Fruit fly (Drosophila melanogaster) whole organism, embryonic: ENCODE data around the gene numb.
A peak's percentile ranks its signal among the peaks of the same experiment; 100 is the strongest.

ENCODE experiments used
- ATbp ChIP-seq: fragments of 200-800 bp; sonication (Bioruptor generic); optimal IDR thresholded peaks from 2 replicates; lab custom pipeline; 2017; ENCODE audit warnings: missing biosample characterization, mild to moderate bottlenecking, missing genetic modification characterization, missing genetic modification reagents
- Atf-2 ChIP-seq: fragments of 200-800 bp; sonication (Bioruptor generic); optimal IDR thresholded peaks from 2 replicates; lab custom pipeline; 2016; ENCODE audit warnings: missing biosample characterization, missing genetic modification characterization
- Bgb ChIP-seq: fragments of 200-800 bp; sonication (Bioruptor generic); IDR thresholded peaks from 2 replicates; pipeline ENCODE4 v1.3.6; 2022; ENCODE audit warnings: missing biosample characterization, missing genetic modification characterization; ENCODE audit not compliant: partially characterized antibody
- CG11504 ChIP-seq: fragments of 200-800 bp; sonication (Bioruptor generic); optimal IDR thresholded peaks from 3 replicates; lab custom pipeline; 2019; ENCODE audit warnings: missing biosample characterization, mild to moderate bottlenecking, missing genetic modification characterization, moderate library complexity
- CG11560 ChIP-seq: fragments of 200-800 bp; sonication (Bioruptor generic); IDR thresholded peaks from 3 replicates; pipeline ENCODE4 v1.3.6; 2022; ENCODE audit warnings: missing biosample characterization, missing genetic modification characterization
- CG1233 ChIP-seq: fragments of 200-800 bp; sonication (Bioruptor generic); optimal IDR thresholded peaks from 4 replicates; lab custom pipeline; 2018; ENCODE audit warnings: missing biosample characterization, mild to moderate bottlenecking, missing genetic modification characterization
- CG15011 ChIP-seq: fragments of 200-800 bp; sonication (Bioruptor generic); optimal IDR thresholded peaks from 3 replicates; lab custom pipeline; 2018; ENCODE audit warnings: missing biosample characterization, mild to moderate bottlenecking, missing genetic modification characterization
- CG15269 ChIP-seq: fragments of 200-800 bp; sonication (Bioruptor generic); optimal IDR thresholded peaks from 2 replicates; lab custom pipeline; 2018; ENCODE audit warnings: missing biosample characterization, mild to moderate bottlenecking, missing genetic modification characterization, moderate library complexity
- CG1647 ChIP-seq: fragments of 200-800 bp; sonication (Bioruptor generic); optimal IDR thresholded peaks from 3 replicates; lab custom pipeline; 2016; ENCODE audit warnings: missing biosample characterization, missing genetic modification characterization
- CG18599 ChIP-seq: fragments of 200-800 bp; sonication (Bioruptor generic); optimal IDR thresholded peaks from 3 replicates; lab custom pipeline; 2017; ENCODE audit warnings: missing biosample characterization, missing genetic modification characterization, mild to moderate bottlenecking, moderate library complexity, missing genetic modification reagents
- CG18619 ChIP-seq: fragments of 200-800 bp; sonication (Bioruptor generic); optimal IDR thresholded peaks from 3 replicates; lab custom pipeline; 2017; ENCODE audit warnings: missing biosample characterization, mild to moderate bottlenecking, missing genetic modification characterization
- CG18764 ChIP-seq: fragments of 200-800 bp; sonication (Bioruptor generic); optimal IDR thresholded peaks from 3 replicates; lab custom pipeline; 2016; ENCODE audit warnings: missing biosample characterization, missing genetic modification characterization
- CG31388 ChIP-seq: fragments of 200-800 bp; sonication (Bioruptor generic); optimal IDR thresholded peaks from 2 replicates; lab custom pipeline; 2016; ENCODE audit warnings: missing biosample characterization, missing genetic modification characterization
- CG3281 ChIP-seq: fragments of 200-800 bp; sonication (Bioruptor generic); optimal IDR thresholded peaks from 3 replicates; lab custom pipeline; 2017; ENCODE audit warnings: missing biosample characterization, mild to moderate bottlenecking, missing genetic modification characterization
- CG3995 ChIP-seq: fragments of 200-800 bp; sonication (Bioruptor generic); optimal IDR thresholded peaks from 3 replicates; lab custom pipeline; 2016; ENCODE audit warnings: missing biosample characterization, missing genetic modification characterization
- CG4854 ChIP-seq: fragments of 200-800 bp; sonication (Bioruptor generic); optimal IDR thresholded peaks from 2 replicates; lab custom pipeline; 2016; ENCODE audit warnings: missing biosample characterization, missing genetic modification characterization, inconsistent platforms
- CG6175 ChIP-seq: fragments of 200-800 bp; sonication (Bioruptor generic); IDR thresholded peaks from 3 replicates; pipeline ENCODE4 v1.3.6; 2022; ENCODE audit warnings: missing biosample characterization, missing genetic modification characterization
- CG6683 ChIP-seq: fragments of 200-800 bp; sonication (Bioruptor generic); optimal IDR thresholded peaks from 2 replicates; lab custom pipeline; 2017; ENCODE audit warnings: missing biosample characterization, mild to moderate bottlenecking, missing genetic modification characterization, missing genetic modification reagents
- CG6813 ChIP-seq: fragments of 200-800 bp; sonication (Bioruptor generic); optimal IDR thresholded peaks from 2 replicates; lab custom pipeline; 2017; ENCODE audit warnings: missing biosample characterization, missing genetic modification characterization, mild to moderate bottlenecking, moderate library complexity, missing genetic modification reagents
- CG7928 ChIP-seq: fragments of 200-800 bp; sonication (Bioruptor generic); optimal IDR thresholded peaks from 2 replicates; lab custom pipeline; 2017; ENCODE audit warnings: missing biosample characterization, mild to moderate bottlenecking, missing genetic modification characterization
- CG9727 ChIP-seq: fragments of 200-800 bp; sonication (Bioruptor generic); optimal IDR thresholded peaks from 3 replicates; lab custom pipeline; 2017; ENCODE audit warnings: missing biosample characterization, mild to moderate bottlenecking, missing genetic modification characterization
- Dek ChIP-seq: fragments of 200-800 bp; sonication (Bioruptor generic); optimal IDR thresholded peaks from 3 replicates; lab custom pipeline; 2019; ENCODE audit warnings: missing biosample characterization, mild to moderate bottlenecking, missing genetic modification characterization, moderate library complexity
- Dip2 ChIP-seq: fragments of 200-800 bp; sonication (Bioruptor generic); IDR thresholded peaks from 2 replicates; pipeline ENCODE4 v1.3.6; 2022; ENCODE audit warnings: missing biosample characterization, missing genetic modification characterization
- Doc3 ChIP-seq: fragments of 200-800 bp; sonication (Bioruptor generic); IDR thresholded peaks from 3 replicates; pipeline ENCODE4 v1.3.6; 2022; ENCODE audit warnings: missing biosample characterization, missing genetic modification characterization; ENCODE audit not compliant: partially characterized antibody
- Elba2 ChIP-seq: fragments of 200-800 bp; sonication (Bioruptor generic); optimal IDR thresholded peaks from 3 replicates; lab custom pipeline; 2016; ENCODE audit warnings: missing biosample characterization, missing genetic modification characterization
- Ets97D ChIP-seq: fragments of 200-800 bp; sonication (Bioruptor generic); optimal IDR thresholded peaks from 3 replicates; lab custom pipeline; 2016; ENCODE audit warnings: missing biosample characterization, missing genetic modification characterization
- H15 ChIP-seq: fragments of 200-800 bp; sonication (Bioruptor generic); IDR thresholded peaks from 3 replicates; pipeline ENCODE4 v1.3.6; 2022; ENCODE audit warnings: missing biosample characterization, missing genetic modification characterization
- MTF-1 ChIP-seq: fragments of 200-800 bp; sonication (Bioruptor generic); optimal IDR thresholded peaks from 2 replicates; lab custom pipeline; 2018; ENCODE audit warnings: missing biosample characterization, mild to moderate bottlenecking, missing genetic modification characterization, borderline replicate concordance
- Max ChIP-seq: fragments of 200-800 bp; sonication (Bioruptor generic); optimal IDR thresholded peaks from 2 replicates; lab custom pipeline; 2016; ENCODE audit warnings: missing biosample characterization, mild to moderate bottlenecking, missing genetic modification characterization
- Neu2 ChIP-seq: fragments of 200-800 bp; sonication (Bioruptor generic); optimal IDR thresholded peaks from 3 replicates; lab custom pipeline; 2016; ENCODE audit warnings: missing biosample characterization, missing genetic modification characterization, borderline replicate concordance
- Pdp1 ChIP-seq, 2 experiments: fragments of 200-800 bp; sonication (Bioruptor generic); optimal IDR thresholded peaks; 3 replicates each; lab custom pipeline; 2016; ENCODE audit warnings: missing biosample characterization in 2 of 2, missing genetic modification characterization in 2 of 2, mild to moderate bottlenecking in 1 of 2, moderate library complexity in 1 of 2
- Sry-δ ChIP-seq: fragments of 200-800 bp; sonication (Bioruptor generic); optimal IDR thresholded peaks from 2 replicates; lab custom pipeline; 2016; ENCODE audit warnings: missing biosample characterization, missing genetic modification characterization
- Taf1 ChIP-seq: fragments of 200-800 bp; sonication (Bioruptor generic); IDR thresholded peaks from 2 replicates; pipeline ENCODE4 v1.3.6; 2022; ENCODE audit warnings: missing biosample characterization, missing genetic modification characterization
- cg ChIP-seq: fragments of 200-800 bp; sonication (Bioruptor generic); optimal IDR thresholded peaks from 3 replicates; lab custom pipeline; 2019; ENCODE audit warnings: missing biosample characterization, mild to moderate bottlenecking, missing genetic modification characterization, moderate library complexity
- crol ChIP-seq: fragments of 200-800 bp; sonication (Bioruptor generic); IDR thresholded peaks from 2 replicates; pipeline ENCODE4 v1.3.6; 2022; ENCODE audit warnings: missing biosample characterization, missing genetic modification characterization
- dimm ChIP-seq: fragments of 200-800 bp; sonication (Bioruptor generic); IDR thresholded peaks from 2 replicates; pipeline ENCODE4 v1.3.6; 2022; ENCODE audit warnings: missing biosample characterization, missing genetic modification characterization
- emc ChIP-seq: fragments of 200-800 bp; sonication (Bioruptor generic); optimal IDR thresholded peaks from 2 replicates; lab custom pipeline; 2016; ENCODE audit warnings: missing biosample characterization, missing genetic modification characterization
- grn ChIP-seq: fragments of 200-800 bp; sonication (Bioruptor generic); optimal IDR thresholded peaks from 3 replicates; lab custom pipeline; 2017; ENCODE audit warnings: missing biosample characterization, missing genetic modification characterization
- hkb ChIP-seq, 2 experiments: fragments of 200-800 bp in 1 of 2; fragments of >200 bp in 1 of 2; sonication (Bioruptor generic) in 1 of 2; IDR thresholded peaks in 1 of 2; optimal IDR thresholded peaks in 1 of 2; 2 replicates each; pipeline versions ENCODE4 v1.3.6 to Lab custom; 2017 to 2022; ENCODE audit warnings: missing biosample characterization in 1 of 2, missing genetic modification characterization in 1 of 2
- inv ChIP-seq: fragments of 200-800 bp; sonication (Bioruptor generic); IDR thresholded peaks from 2 replicates; pipeline ENCODE4 v1.3.6; 2022; ENCODE audit warnings: missing biosample characterization, missing genetic modification characterization; ENCODE audit not compliant: partially characterized antibody
- kah ChIP-seq: fragments of 200-800 bp; sonication (Bioruptor generic); optimal IDR thresholded peaks from 2 replicates; lab custom pipeline; 2018; ENCODE audit warnings: missing biosample characterization, mild to moderate bottlenecking, missing genetic modification characterization
- knrl ChIP-seq: fragments of 200-800 bp; sonication (Bioruptor generic); IDR thresholded peaks from 3 replicates; pipeline ENCODE4 v1.3.6; 2022; ENCODE audit warnings: missing biosample characterization, missing genetic modification characterization; ENCODE audit not compliant: partially characterized antibody
- nom ChIP-seq: fragments of 200-800 bp; sonication (Bioruptor generic); optimal IDR thresholded peaks from 2 replicates; lab custom pipeline; 2017; ENCODE audit warnings: missing biosample characterization, missing genetic modification characterization, mild to moderate bottlenecking, moderate library complexity, missing genetic modification reagents
- oc ChIP-seq: fragments of 200-800 bp; sonication (Bioruptor generic); optimal IDR thresholded peaks from 2 replicates; lab custom pipeline; 2018; ENCODE audit warnings: missing biosample characterization, mild to moderate bottlenecking, missing genetic modification characterization, moderate library complexity
- sens-2 ChIP-seq: fragments of 200-800 bp; sonication (Bioruptor generic); IDR thresholded peaks from 2 replicates; pipeline ENCODE4 v1.3.6; 2022; ENCODE audit warnings: missing biosample characterization, missing genetic modification characterization
- sr ChIP-seq: fragments of 200-800 bp; sonication (Bioruptor generic); IDR thresholded peaks from 3 replicates; pipeline ENCODE4 v1.3.6; 2022; ENCODE audit warnings: missing biosample characterization, missing genetic modification characterization
- tap ChIP-seq: fragments of 200-800 bp; optimal IDR thresholded peaks from 3 replicates; lab custom pipeline; 2019; ENCODE audit warnings: missing biosample characterization, mild to moderate bottlenecking, missing genetic modification characterization, moderate library complexity
- unpg ChIP-seq: fragments of 200-800 bp; sonication (Bioruptor generic); optimal IDR thresholded peaks from 3 replicates; lab custom pipeline; 2018; ENCODE audit warnings: missing biosample characterization, mild to moderate bottlenecking, missing genetic modification characterization, moderate library complexity
- vvl ChIP-seq: fragments of 200-800 bp; sonication (Bioruptor generic); IDR thresholded peaks from 2 replicates; pipeline ENCODE4 v1.3.6; 2022; ENCODE audit warnings: missing biosample characterization, missing genetic modification characterization

Gene numb

dm6 chr2L:9490788-9491187 lies 53.5 kb downstream of the numb start (continued):
- peak; percentile 15 for TF ChIP-seq grn (GFP tag; lab: Kevin White, UChicago)
- peak; percentile 81 for TF ChIP-seq MTF-1 (GFP tag; lab: Kevin White, UChicago)
- peak; percentile 67 for TF ChIP-seq CG11504 (tag; lab: Kevin White, UChicago)
- peak; percentile 13 for TF ChIP-seq CG18764 (GFP tag; lab: Kevin White, UChicago)
- peak; percentile 70 for TF ChIP-seq CG1233 (GFP tag; lab: Kevin White, UChicago)
- peak; percentile 31; the same call in 1 of the 3 replicates for TF ChIP-seq knrl (GFP tag; lab: Robert Waterston, UW)
- peak; percentile 50 for TF ChIP-seq CG9727 (GFP tag; lab: Kevin White, UChicago)
- TF ChIP-seq inv (GFP tag; lab: Robert Waterston, UW): no peak
- peak; percentile 50 for TF ChIP-seq CG15011 (GFP tag; lab: Kevin White, UChicago)
- TF ChIP-seq CG15269 (tag; lab: Kevin White, UChicago): no peak
- TF ChIP-seq sr (GFP tag; lab: Robert Waterston, UW): peak; percentile 56; the same call in 1 of the 3 replicates
- TF ChIP-seq cg: no peak
- TF ChIP-seq CG6175 (GFP tag; lab: Robert Waterston, UW): no peak
- peak; percentile 86 for TF ChIP-seq CG7928 (GFP tag; lab: Kevin White, UChicago)
- peak; percentile 34 for TF ChIP-seq Atf-2 (GFP tag; lab: Kevin White, UChicago)
- no peak for TF ChIP-seq Taf1 (GFP tag; lab: Robert Waterston, UW)
- peak; percentile 17; the same call in 1 of the 2 replicates for TF ChIP-seq Bgb (GFP tag; lab: Robert Waterston, UW)
- TF ChIP-seq CG6813 (GFP tag; lab: Kevin White, UChicago): peak; percentile 80
- no peak for TF ChIP-seq Elba2 (GFP tag; lab: Kevin White, UChicago)
- peak; percentile 99 for TF ChIP-seq Ets97D (GFP tag; lab: Kevin White, UChicago)
- peak; percentile 30 for TF ChIP-seq Max (GFP tag; lab: Kevin White, UChicago)
- TF ChIP-seq hkb (optimal IDR thresholded peaks at IDR 0.05; lab: Kevin White, UChicago): no peak
- TF ChIP-seq hkb (GFP tag; IDR thresholded peaks at IDR 0.05; lab: Robert Waterston, UW): peak; percentile 82
- TF ChIP-seq vvl (GFP tag; lab: Robert Waterston, UW): peak; percentile 74
- TF ChIP-seq Dip2 (GFP tag; lab: Robert Waterston, UW): no peak
- peak; percentile 25 for TF ChIP-seq Sry-δ
- TF ChIP-seq CG6683 (GFP tag; lab: Kevin White, UChicago): peak; percentile 66
- TF ChIP-seq CG31388 (GFP tag; lab: Kevin White, UChicago): no peak
- TF ChIP-seq oc: no peak
- no peak for TF ChIP-seq dimm (GFP tag; lab: Robert Waterston, UW)
- TF ChIP-seq Pdp1 (GFP tag; optimal IDR thresholded peaks at IDR 0.05; lab: Kevin White, UChicago): peak in 1 of 2 experiments; percentile 5
- TF ChIP-seq H15: peak; percentile 61; the same call in 2 of the 3 replicates
- TF ChIP-seq tap (tag; lab: Kevin White, UChicago): peak; percentile 27
- TF ChIP-seq Neu2 (GFP tag; lab: Kevin White, UChicago): no peak
- peak; percentile 14 for TF ChIP-seq emc (GFP tag; lab: Kevin White, UChicago)
- no peak for TF ChIP-seq Doc3 (GFP tag; lab: Robert Waterston, UW)
- no peak for TF ChIP-seq CG1647 (GFP tag; lab: Kevin White, UChicago)
- TF ChIP-seq crol (GFP tag; lab: Robert Waterston, UW): no peak
- no peak for TF ChIP-seq ATbp
- TF ChIP-seq Dek (tag; lab: Kevin White, UChicago): peak; percentile 51
- TF ChIP-seq CG3281 (GFP tag; lab: Kevin White, UChicago): peak; percentile 81
- TF ChIP-seq CG18619 (GFP tag; lab: Kevin White, UChicago): peak; percentile 28
- TF ChIP-seq kah: peak; percentile 20
- peak; percentile 87 for TF ChIP-seq nom (GFP tag; lab: Kevin White, UChicago)
- no peak for TF ChIP-seq unpg
- peak; percentile 21; the same call in 1 of the 2 replicates for TF ChIP-seq sens-2 (GFP tag; lab: Robert Waterston, UW)
- peak; percentile 41 for TF ChIP-seq CG4854 (GFP tag; lab: Kevin White, UChicago)
- peak; percentile 82 for TF ChIP-seq CG18599 (GFP tag; lab: Kevin White, UChicago)
- no peak for TF ChIP-seq CG11560
- TF ChIP-seq CG3995 (GFP tag; lab: Kevin White, UChicago): peak; percentile 33
